Fruit fly (Drosophila melanogaster) whole organism, embryonic: ENCODE results near the gene Cpr30B.
A peak's percentile ranks its signal among the peaks of the same experiment; 100 is the strongest.

Source experiments
- ATbp ChIP-seq: fragments of 200-800 bp; sonication (Bioruptor generic); optimal IDR thresholded peaks from 2 replicates; lab custom pipeline; 2017; ENCODE audit warnings: missing biosample characterization, mild to moderate bottlenecking, missing genetic modification characterization, missing genetic modification reagents
- Atf3 ChIP-seq: fragments of 200-800 bp; sonication (Bioruptor generic); optimal IDR thresholded peaks from 3 replicates; lab custom pipeline; 2016; ENCODE audit warnings: missing biosample characterization, missing genetic modification characterization
- CG10209 ChIP-seq: fragments of 200-800 bp; sonication (Bioruptor generic); optimal IDR thresholded peaks from 3 replicates; lab custom pipeline; 2017; ENCODE audit warnings: missing biosample characterization, mild to moderate bottlenecking, missing genetic modification characterization, missing genetic modification reagents
- CG10321 ChIP-seq: fragments of 200-800 bp; sonication (Bioruptor generic); IDR thresholded peaks from 2 replicates; pipeline ENCODE4 v1.3.6; 2022; ENCODE audit warnings: missing biosample characterization, missing genetic modification characterization
- CG10462 ChIP-seq: fragments of 200-800 bp; sonication (Bioruptor generic); optimal IDR thresholded peaks from 2 replicates; lab custom pipeline; 2016; ENCODE audit warnings: missing biosample characterization, missing genetic modification characterization
- CG10959 ChIP-seq: fragments of 200-800 bp; sonication (Bioruptor generic); IDR thresholded peaks from 2 replicates; pipeline ENCODE4 v1.3.6; 2022; ENCODE audit warnings: missing biosample characterization, missing genetic modification characterization
- CG11247 ChIP-seq: fragments of 200-800 bp; sonication (Bioruptor generic); IDR thresholded peaks from 2 replicates; pipeline ENCODE4 v1.3.6; 2022; ENCODE audit warnings: missing biosample characterization, missing genetic modification characterization
- CG11504 ChIP-seq: fragments of 200-800 bp; sonication (Bioruptor generic); optimal IDR thresholded peaks from 3 replicates; lab custom pipeline; 2019; ENCODE audit warnings: missing biosample characterization, mild to moderate bottlenecking, missing genetic modification characterization, moderate library complexity
- CG12104 ChIP-seq: fragments of 200-800 bp; sonication (Bioruptor generic); optimal IDR thresholded peaks from 3 replicates; lab custom pipeline; 2016; ENCODE audit warnings: missing biosample characterization, missing genetic modification characterization
- CG1233 ChIP-seq: fragments of 200-800 bp; sonication (Bioruptor generic); optimal IDR thresholded peaks from 4 replicates; lab custom pipeline; 2018; ENCODE audit warnings: missing biosample characterization, mild to moderate bottlenecking, missing genetic modification characterization
- CG12391 ChIP-seq: fragments of 200-800 bp; sonication (Bioruptor generic); optimal IDR thresholded peaks from 3 replicates; lab custom pipeline; 2018; ENCODE audit warnings: missing biosample characterization, mild to moderate bottlenecking, missing genetic modification characterization, moderate library complexity
- CG13287 ChIP-seq: fragments of 200-800 bp; sonication (Bioruptor generic); IDR thresholded peaks from 2 replicates; pipeline ENCODE4 v1.3.6; 2022; ENCODE audit warnings: missing biosample characterization, missing genetic modification characterization; ENCODE audit not compliant: partially characterized antibody
- CG14441 ChIP-seq: fragments of 200-800 bp; sonication (Bioruptor generic); IDR thresholded peaks from 2 replicates; pipeline ENCODE4 v1.3.6; 2022; ENCODE audit warnings: missing biosample characterization, missing genetic modification characterization
- CG15269 ChIP-seq: fragments of 200-800 bp; sonication (Bioruptor generic); optimal IDR thresholded peaks from 2 replicates; lab custom pipeline; 2018; ENCODE audit warnings: missing biosample characterization, mild to moderate bottlenecking, missing genetic modification characterization, moderate library complexity
- CG15514 ChIP-seq: fragments of 200-800 bp; sonication (Bioruptor generic); optimal IDR thresholded peaks from 3 replicates; lab custom pipeline; 2017; ENCODE audit warnings: missing biosample characterization, missing genetic modification characterization, mild to moderate bottlenecking, moderate library complexity, missing genetic modification reagents
- CG17361 ChIP-seq: fragments of 200-800 bp; sonication (Bioruptor generic); IDR thresholded peaks from 3 replicates; pipeline ENCODE4 v1.3.6; 2022; ENCODE audit warnings: missing biosample characterization, missing genetic modification characterization
- CG2889 ChIP-seq: fragments of 200-800 bp; sonication (Bioruptor generic); IDR thresholded peaks from 3 replicates; pipeline ENCODE4 v1.3.6; 2022; ENCODE audit warnings: missing biosample characterization, missing genetic modification characterization
- CG31224 ChIP-seq: fragments of 200-800 bp; sonication (Bioruptor generic); IDR thresholded peaks from 2 replicates; pipeline ENCODE4 v1.3.6; 2022; ENCODE audit warnings: missing biosample characterization, missing genetic modification characterization
- CG31365 ChIP-seq: fragments of 200-800 bp; sonication (Bioruptor generic); optimal IDR thresholded peaks from 2 replicates; lab custom pipeline; 2018; ENCODE audit warnings: missing biosample characterization, mild to moderate bottlenecking, missing genetic modification characterization
- CG33213 ChIP-seq: fragments of 200-800 bp; sonication (Bioruptor generic); optimal IDR thresholded peaks from 3 replicates; lab custom pipeline; 2016; ENCODE audit warnings: missing biosample characterization, missing genetic modification characterization
- CG34376 ChIP-seq: fragments of 200-800 bp; sonication (Bioruptor generic); optimal IDR thresholded peaks from 2 replicates; lab custom pipeline; 2018; ENCODE audit warnings: missing biosample characterization, mild to moderate bottlenecking, missing genetic modification characterization
- CG4707 ChIP-seq: fragments of 200-800 bp; sonication (Bioruptor generic); optimal IDR thresholded peaks from 2 replicates; lab custom pipeline; 2018; ENCODE audit warnings: missing biosample characterization, mild to moderate bottlenecking, missing genetic modification characterization, moderate library complexity
- CG6791 ChIP-seq: fragments of 200-800 bp; sonication (Bioruptor generic); IDR thresholded peaks from 3 replicates; pipeline ENCODE4 v1.3.6; 2022; ENCODE audit warnings: missing biosample characterization, missing genetic modification characterization; ENCODE audit not compliant: partially characterized antibody
- CG9437 ChIP-seq: fragments of 200-800 bp; sonication (Bioruptor generic); optimal IDR thresholded peaks from 2 replicates; lab custom pipeline; 2018; ENCODE audit warnings: missing biosample characterization, mild to moderate bottlenecking, missing genetic modification characterization
- CrebB ChIP-seq: fragments of 200-800 bp; sonication (Bioruptor generic); optimal IDR thresholded peaks from 3 replicates; lab custom pipeline; 2018; ENCODE audit warnings: missing biosample characterization, mild to moderate bottlenecking, missing genetic modification characterization
- HLH3B ChIP-seq: fragments of 200-800 bp; sonication (Bioruptor generic); IDR thresholded peaks from 2 replicates; pipeline ENCODE4 v1.3.6; 2022; ENCODE audit warnings: missing biosample characterization, missing genetic modification characterization
- Neu2 ChIP-seq: fragments of 200-800 bp; sonication (Bioruptor generic); optimal IDR thresholded peaks from 3 replicates; lab custom pipeline; 2016; ENCODE audit warnings: missing biosample characterization, missing genetic modification characterization, borderline replicate concordance
- Tbp ChIP-seq: fragments of >200 bp; optimal IDR thresholded peaks from 2 replicates; lab custom pipeline; 2018; ENCODE audit warnings: missing biosample characterization, missing genetic modification characterization
- aop ChIP-seq: fragments of 200-800 bp; sonication (Bioruptor generic); IDR thresholded peaks from 2 replicates; pipeline ENCODE4 v1.3.6; 2022; ENCODE audit warnings: missing biosample characterization, missing genetic modification characterization
- ash1 ChIP-seq: fragments of 200-800 bp; sonication (Bioruptor generic); optimal IDR thresholded peaks from 2 replicates; lab custom pipeline; 2018; ENCODE audit warnings: missing biosample characterization, mild to moderate bottlenecking, missing genetic modification characterization
- bcd ChIP-seq: fragments of 200-800 bp; sonication (Bioruptor generic); optimal IDR thresholded peaks from 2 replicates; lab custom pipeline; 2017; ENCODE audit warnings: missing biosample characterization, mild to moderate bottlenecking, missing genetic modification characterization
- bigmax ChIP-seq: fragments of 200-800 bp; sonication (Bioruptor generic); optimal IDR thresholded peaks from 2 replicates; lab custom pipeline; 2018; ENCODE audit warnings: missing biosample characterization, mild to moderate bottlenecking, missing genetic modification characterization
- br ChIP-seq: fragments of >200 bp; optimal IDR thresholded peaks from 2 replicates; lab custom pipeline; 2017
- bsh ChIP-seq, 2 experiments: fragments of 200-800 bp; sonication (Bioruptor generic); optimal IDR thresholded peaks; 2 replicates each; lab custom pipeline; 2017 to 2018; ENCODE audit warnings: mild to moderate bottlenecking in 2 of 2, missing biosample characterization in 2 of 2, missing genetic modification characterization in 2 of 2, moderate library complexity in 1 of 2
- cato ChIP-seq: fragments of 200-800 bp; sonication (Bioruptor generic); optimal IDR thresholded peaks from 2 replicates; lab custom pipeline; 2016; ENCODE audit warnings: missing biosample characterization, missing genetic modification characterization, borderline replicate concordance
- chif ChIP-seq, 2 experiments: fragments of 200-800 bp; sonication (Bioruptor generic); optimal IDR thresholded peaks; 3 replicates each; lab custom pipeline; 2016; ENCODE audit warnings: missing biosample characterization in 2 of 2, missing genetic modification characterization in 2 of 2
- chn ChIP-seq: fragments of 200-800 bp; sonication (Bioruptor generic); optimal IDR thresholded peaks from 2 replicates; lab custom pipeline; 2016; ENCODE audit warnings: missing biosample characterization, missing genetic modification characterization
- danr ChIP-seq: fragments of 200-800 bp; sonication (Bioruptor generic); IDR thresholded peaks from 2 replicates; pipeline ENCODE4 v1.3.6; 2022; ENCODE audit warnings: missing biosample characterization, missing genetic modification characterization
- esg ChIP-seq: fragments of 200-800 bp; sonication (Bioruptor generic); conservative IDR thresholded peaks from 2 replicates; pipeline ENCODE4 v1.3.6; 2022; ENCODE audit warnings: missing biosample characterization, missing genetic modification characterization
- eyg ChIP-seq: fragments of 200-800 bp; sonication (Bioruptor generic); optimal IDR thresholded peaks from 3 replicates; lab custom pipeline; 2016; ENCODE audit warnings: missing biosample characterization, missing genetic modification characterization
- fd102C ChIP-seq: fragments of 200-800 bp; sonication (Bioruptor generic); optimal IDR thresholded peaks from 2 replicates; lab custom pipeline; 2018; ENCODE audit warnings: missing biosample characterization, mild to moderate bottlenecking, missing genetic modification characterization, moderate library complexity
- kay ChIP-seq: fragments of 200-800 bp; sonication (Bioruptor generic); optimal IDR thresholded peaks from 2 replicates; lab custom pipeline; 2016; ENCODE audit warnings: missing biosample characterization, missing genetic modification characterization
- luna ChIP-seq: fragments of 200-800 bp; sonication (Bioruptor generic); optimal IDR thresholded peaks from 2 replicates; lab custom pipeline; 2016; ENCODE audit warnings: missing biosample characterization, missing genetic modification characterization
- mld ChIP-seq: fragments of 200-800 bp; sonication (Bioruptor generic); IDR thresholded peaks from 3 replicates; pipeline ENCODE4 v1.3.6; 2022; ENCODE audit warnings: missing biosample characterization, missing genetic modification characterization; ENCODE audit not compliant: partially characterized antibody
- nom ChIP-seq: fragments of 200-800 bp; sonication (Bioruptor generic); optimal IDR thresholded peaks from 2 replicates; lab custom pipeline; 2017; ENCODE audit warnings: missing biosample characterization, missing genetic modification characterization, mild to moderate bottlenecking, moderate library complexity, missing genetic modification reagents
- pfk ChIP-seq: fragments of 200-800 bp; sonication (Bioruptor generic); optimal IDR thresholded peaks from 2 replicates; lab custom pipeline; 2018; ENCODE audit warnings: missing biosample characterization, mild to moderate bottlenecking, missing genetic modification characterization, moderate library complexity
- row ChIP-seq: fragments of 200-800 bp; sonication (Bioruptor generic); IDR thresholded peaks from 3 replicates; pipeline ENCODE4 v1.3.6; 2022; ENCODE audit warnings: missing biosample characterization, missing genetic modification characterization
- sisA ChIP-seq: fragments of 200-800 bp; sonication (Bioruptor generic); IDR thresholded peaks from 2 replicates; pipeline ENCODE4 v1.3.6; 2022; ENCODE audit warnings: missing biosample characterization, missing genetic modification characterization
- vfl ChIP-seq: fragments of 200-800 bp; sonication (Bioruptor generic); optimal IDR thresholded peaks from 2 replicates; lab custom pipeline; 2016; ENCODE audit warnings: missing biosample characterization, missing genetic modification characterization

Gene Cpr30B

dm6 chr2L:9568360-9569088, 25.8 kb downstream of the Cpr30B start, which contains the start of gene brwl:
TSS of gene brwl (plus strand) at chr2L:9568890.
- TF ChIP-seq CG6791 (GFP tag; lab: Robert Waterston, UW) (no peak), br (lab: Kevin White, UChicago) (no peak), Neu2 (GFP tag; lab: Kevin White, UChicago) (peak; percentile 93), CG10321 (GFP tag; lab: Robert Waterston, UW) (peak; percentile 84), pfk (GFP tag; lab: Kevin White, UChicago) (peak; percentile 26), CG11247 (peak; percentile 96), CG34376 (peak; percentile 98), CrebB (peak; percentile 98), cato (GFP tag; lab: Kevin White, UChicago) (peak; percentile 98), ash1 (GFP tag; lab: Kevin White, UChicago) (peak; percentile 71), CG15514 (GFP tag; lab: Kevin White, UChicago) (peak; percentile 94), chn (GFP tag; lab: Kevin White, UChicago) (peak; percentile 98), sisA (GFP tag; lab: Robert Waterston, UW) (peak; percentile 99), row (GFP tag; lab: Robert Waterston, UW) (peak; percentile 100), CG10959 (peak; percentile 98), CG15269 (peak; percentile 99), CG1233 (GFP tag; lab: Kevin White, UChicago) (peak; percentile 99), eyg (GFP tag; lab: Kevin White, UChicago) (peak; percentile 95), esg (GFP tag; lab: Robert Waterston, UW) (peak; percentile 98), CG2889 (GFP tag; lab: Robert Waterston, UW) (peak; percentile 97), luna (GFP tag; lab: Kevin White, UChicago) (peak; percentile 93), kay (GFP tag; lab: Kevin White, UChicago) (peak; percentile 98), CG10209 (GFP tag; lab: Kevin White, UChicago) (peak; percentile 99), vfl (GFP tag; lab: Kevin White, UChicago) (peak; percentile 96), fd102C (GFP tag; lab: Kevin White, UChicago) (peak; percentile 96), CG4707 (GFP tag; lab: Kevin White, UChicago) (peak; percentile 90), mld (GFP tag; lab: Robert Waterston, UW) (no peak), Atf3 (GFP tag; lab: Kevin White, UChicago) (peak; percentile 98), aop (GFP tag; lab: Robert Waterston, UW) (peak; percentile 59; the same call in 1 of the 2 replicates), Tbp (GFP tag; lab: Kevin White, UChicago) (no peak), ATbp (peak; percentile 98), bigmax (GFP tag; lab: Kevin White, UChicago) (peak; percentile 76), CG12104 (GFP tag; lab: Kevin White, UChicago) (peak; percentile 99), chif (GFP tag; optimal IDR thresholded peaks at IDR 0.05; lab: Kevin White, UChicago) (peak; percentile 99), CG9437 (GFP tag; lab: Kevin White, UChicago) (peak; percentile 96), HLH3B (GFP tag; lab: Robert Waterston, UW) (peak; percentile 98), CG31224 (GFP tag; lab: Robert Waterston, UW) (peak; percentile 96), CG17361 (GFP tag; lab: Robert Waterston, UW) (peak; percentile 99), CG11504 (peak; percentile 98), nom (GFP tag; lab: Kevin White, UChicago) (peak; percentile 93), bcd (GFP tag; lab: Kevin White, UChicago) (peak; percentile 99), CG13287 (GFP tag; lab: Robert Waterston, UW) (peak; percentile 51; the same call in 1 of the 2 replicates), bsh (GFP tag; optimal IDR thresholded peaks at IDR 0.05; lab: Kevin White, UChicago) (peak; percentile 97 to 99), CG14441 (GFP tag; lab: Robert Waterston, UW) (peak; percentile 98), CG33213 (GFP tag; lab: Kevin White, UChicago) (peak; percentile 97), CG10462 (GFP tag; lab: Kevin White, UChicago) (peak; percentile 99), CG31365 (tag; lab: Kevin White, UChicago) (peak; percentile 90), danr (peak; percentile 99), CG12391 (peak; percentile 99)
